Worm (Caenorhabditis elegans) whole organism, midembryonic: ENCODE results near the gene sre-56.
A peak's percentile ranks its signal among the peaks of the same experiment; 100 is the strongest.

Experiments
- T22C8.4 ChIP-seq: fragments of 200-800 bp; sonication (Bioruptor generic); IDR thresholded peaks from 2 replicates; pipeline ENCODE4 v1.3.6; 2022; ENCODE audit warnings: missing genetic modification characterization, missing compliant biosample characterization
- cog-1 ChIP-seq: sonication (generic microtip); optimal IDR thresholded peaks from 2 replicates; lab custom pipeline; 2016; ENCODE audit warnings: missing genetic modification characterization, missing compliant biosample characterization
- flt-1 ChIP-seq: fragments of 200-800 bp; sonication (Bioruptor generic); IDR thresholded peaks from 2 replicates; pipeline ENCODE4 v1.3.6; 2022; ENCODE audit warnings: missing genetic modification characterization, missing compliant biosample characterization
- klf-2 ChIP-seq: fragments of 200-800 bp; sonication (Bioruptor generic); conservative IDR thresholded peaks from 2 replicates; pipeline ENCODE4 v1.3.6; 2022; ENCODE audit warnings: missing genetic modification reagents, missing genetic modification characterization, missing compliant biosample characterization
- med-1 ChIP-seq: sonication (generic microtip); optimal IDR thresholded peaks from 2 replicates; lab custom pipeline; 2017; ENCODE audit warnings: missing genetic modification characterization, mild to moderate bottlenecking, missing compliant biosample characterization, antibody characterized with exemption, missing genetic modification reagents; ENCODE audit not compliant: insufficient read depth
- ref-1 ChIP-seq: fragments of 200-800 bp; sonication (Bioruptor generic); conservative IDR thresholded peaks from 2 replicates; pipeline ENCODE4 v1.3.6; 2022; ENCODE audit warnings: missing genetic modification reagents, missing genetic modification characterization, missing compliant biosample characterization
- tab-1 ChIP-seq: fragments of 200-800 bp; sonication (Bioruptor generic); IDR thresholded peaks from 2 replicates; pipeline ENCODE4 v1.3.6; 2022; ENCODE audit warnings: missing genetic modification characterization, missing compliant biosample characterization
- ztf-23 ChIP-seq: fragments of 200-800 bp; sonication (Bioruptor generic); IDR thresholded peaks from 2 replicates; pipeline ENCODE4 v1.3.6; 2022; ENCODE audit warnings: missing genetic modification reagents, missing genetic modification characterization, missing compliant biosample characterization
- ztf-29 ChIP-seq: fragments of 200-800 bp; sonication (Bioruptor generic); IDR thresholded peaks from 2 replicates; pipeline ENCODE4 v1.3.6; 2022; ENCODE audit warnings: missing genetic modification reagents, missing genetic modification characterization, missing compliant biosample characterization

Gene sre-56

ce11 chrII:12324159-12324558 lies at the start of gene sre-56:
Gene sre-56 (plus strand): TSS chrII:12324459.
- TF ChIP-seq klf-2 (GFP tag; lab: Robert Waterston, UW) (no peak), ref-1 (GFP tag; lab: Robert Waterston, UW) (no peak), ztf-23 (GFP tag; lab: Robert Waterston, UW) (no peak), cog-1 (no peak), flt-1 (GFP tag; lab: Robert Waterston, UW) (no peak), ztf-29 (GFP tag; lab: Robert Waterston, UW) (no peak), T22C8.4 (GFP tag; lab: Robert Waterston, UW) (no peak), tab-1 (no peak), med-1 (GFP tag; lab: Kevin White, UChicago) (no peak)

ce11 chrII:12274944-12275343 lies 49.3 kb upstream of the sre-56 start, which contains the start of gene Y57A10A.27:
Gene Y57A10A.27 (minus strand): TSS chrII:12275044.
- TF ChIP-seq klf-2 (GFP tag; lab: Robert Waterston, UW) (no peak), ref-1 (GFP tag; lab: Robert Waterston, UW) (no peak), tab-1 (no peak), ztf-23 (GFP tag; lab: Robert Waterston, UW) (no peak), T22C8.4 (GFP tag; lab: Robert Waterston, UW) (no peak), flt-1 (GFP tag; lab: Robert Waterston, UW) (no peak), med-1 (GFP tag; lab: Kevin White, UChicago) (no peak), ztf-29 (GFP tag; lab: Robert Waterston, UW) (no peak), cog-1 (no peak)

- TF ChIP-seq flt-1 (GFP tag; lab: Robert Waterston, UW), result no peak
- no peak for TF ChIP-seq tab-1
- TF ChIP-seq cog-1, result no peak
- TF ChIP-seq ztf-23 (GFP tag; lab: Robert Waterston, UW), result no peak
These were observed 45.7 kb upstream of the sre-56 start for ce11 chrII:12278602-12279001.

ce11 chrII:12279259-12279658 lies 45.0 kb upstream of the sre-56 start, which contains the start of the genes tric-1B.2 and Y57A10A.29:
Gene tric-1B.2 (minus strand): TSS chrII:12279387.
Gene Y57A10A.29 (plus strand): TSS chrII:12279561.
- no peak for TF ChIP-seq tab-1
- no peak for TF ChIP-seq med-1 (GFP tag; lab: Kevin White, UChicago)
- TF ChIP-seq cog-1, result no peak
- TF ChIP-seq ztf-29 (GFP tag; lab: Robert Waterston, UW), result no peak
- TF ChIP-seq klf-2 (GFP tag; lab: Robert Waterston, UW), result no peak
- TF ChIP-seq flt-1 (GFP tag; lab: Robert Waterston, UW), result no peak

ce11 chrII:12280360-12280759 lies 43.9 kb upstream of the sre-56 start, which contains the start of gene ife-5:
Gene ife-5 (plus strand): TSS chrII:12280660.
- TF ChIP-seq cog-1 (no peak), ref-1 (GFP tag; lab: Robert Waterston, UW) (no peak), ztf-29 (GFP tag; lab: Robert Waterston, UW) (no peak), flt-1 (GFP tag; lab: Robert Waterston, UW) (no peak), klf-2 (GFP tag; lab: Robert Waterston, UW) (no peak), T22C8.4 (GFP tag; lab: Robert Waterston, UW) (no peak), med-1 (GFP tag; lab: Kevin White, UChicago) (no peak), ztf-23 (GFP tag; lab: Robert Waterston, UW) (no peak), tab-1 (no peak)

- TF ChIP-seq ref-1 (GFP tag; lab: Robert Waterston, UW), result no peak
- TF ChIP-seq ztf-29 (GFP tag; lab: Robert Waterston, UW), result no peak
- no peak for TF ChIP-seq med-1 (GFP tag; lab: Kevin White, UChicago)
- no peak for TF ChIP-seq klf-2 (GFP tag; lab: Robert Waterston, UW)
- TF ChIP-seq ztf-23 (GFP tag; lab: Robert Waterston, UW), result no peak
- no peak for TF ChIP-seq T22C8.4 (GFP tag; lab: Robert Waterston, UW)
- no peak for TF ChIP-seq flt-1 (GFP tag; lab: Robert Waterston, UW)
- TF ChIP-seq cog-1, result no peak
- no peak for TF ChIP-seq tab-1
These were observed 40.2 kb upstream of the sre-56 start for ce11 chrII:12284045-12284444.

- TF ChIP-seq tab-1 (no peak), ztf-29 (GFP tag; lab: Robert Waterston, UW) (no peak), cog-1 (no peak), ztf-23 (GFP tag; lab: Robert Waterston, UW) (no peak), T22C8.4 (GFP tag; lab: Robert Waterston, UW) (no peak), flt-1 (GFP tag; lab: Robert Waterston, UW) (no peak), med-1 (GFP tag; lab: Kevin White, UChicago) (no peak), ref-1 (GFP tag; lab: Robert Waterston, UW) (no peak), klf-2 (GFP tag; lab: Robert Waterston, UW) (no peak)
These were observed 35.2 kb upstream of the sre-56 start, which contains the start of gene Y57A10A.31 for ce11 chrII:12289085-12289484. Gene Y57A10A.31 (plus strand): TSS chrII:12289385.

- TF ChIP-seq med-1 (GFP tag; lab: Kevin White, UChicago) (no peak), ztf-29 (GFP tag; lab: Robert Waterston, UW) (no peak), T22C8.4 (GFP tag; lab: Robert Waterston, UW) (no peak), ztf-23 (GFP tag; lab: Robert Waterston, UW) (no peak), flt-1 (GFP tag; lab: Robert Waterston, UW) (no peak), tab-1 (no peak), cog-1 (no peak), ref-1 (GFP tag; lab: Robert Waterston, UW) (no peak), klf-2 (GFP tag; lab: Robert Waterston, UW) (no peak)
These were observed 27.7 kb upstream of the sre-56 start for ce11 chrII:12296591-12296990.

- no peak for TF ChIP-seq med-1 (GFP tag; lab: Kevin White, UChicago)
- TF ChIP-seq T22C8.4 (GFP tag; lab: Robert Waterston, UW), result peak; percentile 84
These were observed 23.6 kb upstream of the sre-56 start for ce11 chrII:12300680-12301079.

ce11 chrII:12301233-12301632 lies 23.0 kb upstream of the sre-56 start:
- TF ChIP-seq flt-1 (GFP tag; lab: Robert Waterston, UW), result no peak
- TF ChIP-seq T22C8.4 (GFP tag; lab: Robert Waterston, UW), result peak; percentile 95
